Worm (Caenorhabditis elegans) whole organism, L1 larva: Measurements from ENCODE around the gene fbxa-9.

ENCODE experiments used
- ama-1 ChIP-seq: fragments of 150-350 bp; optimal IDR thresholded peaks from 2 replicates; lab custom pipeline; 2014
- ceh-8 ChIP-seq: fragments of 200-800 bp; sonication (Bioruptor generic); optimal IDR thresholded peaks from 2 replicates; lab custom pipeline; 2018; ENCODE audit warnings: mild to moderate bottlenecking, missing genetic modification characterization, moderate library complexity, missing compliant biosample characterization
- ces-1 ChIP-seq: fragments of 150-350 bp; optimal IDR thresholded peaks from 2 replicates; lab custom pipeline; 2014; ENCODE audit warnings: missing biosample characterization, missing genetic modification reagents, missing genetic modification characterization
- dsc-1 ChIP-seq: sonication (generic microtip); optimal IDR thresholded peaks from 2 replicates; lab custom pipeline; 2016; ENCODE audit warnings: mild to moderate bottlenecking, missing genetic modification characterization, missing compliant biosample characterization
- elt-2 ChIP-seq: sonication (generic microtip); optimal IDR thresholded peaks from 2 replicates; lab custom pipeline; 2016; ENCODE audit warnings: missing genetic modification characterization, mild to moderate bottlenecking, inconsistent platforms, missing compliant biosample characterization, missing genetic modification reagents
- lin-13 ChIP-seq: fragments of 150-350 bp; optimal IDR thresholded peaks from 2 replicates; lab custom pipeline; 2014; ENCODE audit warnings: missing biosample characterization, missing genetic modification reagents, missing genetic modification characterization
- nhr-11 ChIP-seq: fragments of 150-350 bp; optimal IDR thresholded peaks from 2 replicates; lab custom pipeline; 2014; ENCODE audit warnings: missing biosample characterization, missing genetic modification characterization
- nhr-12 ChIP-seq: sonication (generic microtip); optimal IDR thresholded peaks from 2 replicates; lab custom pipeline; 2017; ENCODE audit warnings: missing biosample characterization, missing genetic modification characterization
- nhr-237 ChIP-seq: fragments of 150-350 bp; optimal IDR thresholded peaks from 2 replicates; lab custom pipeline; 2014; ENCODE audit warnings: missing biosample characterization, missing genetic modification characterization
- unc-130 ChIP-seq: fragments of 150-350 bp; optimal IDR thresholded peaks from 2 replicates; lab custom pipeline; 2017; ENCODE audit warnings: missing biosample characterization, missing genetic modification characterization, inconsistent platforms

DNA sequence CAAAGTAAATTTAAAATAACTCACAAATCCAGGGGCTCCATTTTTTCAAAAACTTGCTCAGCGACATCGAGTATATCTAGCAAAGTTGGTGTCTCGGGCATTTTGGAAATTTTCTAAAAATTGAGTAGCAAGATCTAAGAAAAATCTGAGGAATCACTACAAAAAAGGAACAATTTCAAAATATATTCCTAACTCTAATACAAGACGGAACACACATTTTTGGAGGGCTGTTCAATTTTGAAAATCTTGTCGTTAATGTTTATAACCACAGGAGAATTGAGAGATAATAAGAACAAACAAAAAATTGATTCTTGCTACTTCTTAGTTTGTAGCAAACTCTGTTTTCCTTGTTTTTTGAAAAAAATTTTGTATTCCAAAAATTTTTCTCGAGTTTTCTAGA, 34.1 kb upstream of the fbxa-9 start, which contains the start of gene fbxa-47:
- TF ChIP-seq lin-13 (GFP tag; lab: Kevin White, UChicago) (no peak), ama-1 (lab: Kevin White, UChicago) (no peak), nhr-237 (tag; lab: Kevin White, UChicago) (no peak), dsc-1 (tag; lab: Kevin White, UChicago) (no peak), unc-130 (tag; lab: Kevin White, UChicago) (no peak), nhr-12 (tag; lab: Kevin White, UChicago) (no peak), ceh-8 (GFP tag; lab: Kevin White, UChicago) (no peak), ces-1 (GFP tag; lab: Kevin White, UChicago) (no peak), nhr-11 (tag; lab: Kevin White, UChicago) (no peak), elt-2 (no peak)
